Fruit fly (Drosophila melanogaster) whole organism, prepupa: ENCODE measurements around the gene Ten-m.

Experiments used
- Blimp-1 ChIP-seq: fragments of 200-800 bp; sonication (Bioruptor generic); optimal IDR thresholded peaks from 3 replicates; lab custom pipeline; 2017; ENCODE audit warnings: missing biosample characterization, missing genetic modification characterization, mild to moderate bottlenecking, moderate library complexity, missing genetic modification reagents
- CG15336 ChIP-seq: fragments of 200-800 bp; sonication (Bioruptor generic); IDR thresholded peaks from 2 replicates; pipeline ENCODE4 v1.3.6; 2022; ENCODE audit warnings: missing biosample characterization, missing genetic modification characterization
- CG34406 ChIP-seq: fragments of 200-800 bp; sonication (Bioruptor generic); optimal IDR thresholded peaks from 3 replicates; lab custom pipeline; 2016; ENCODE audit warnings: missing biosample characterization, missing genetic modification characterization
- CG6792 ChIP-seq: fragments of 200-800 bp; sonication (Bioruptor generic); optimal IDR thresholded peaks from 3 replicates; lab custom pipeline; 2016; ENCODE audit warnings: missing biosample characterization, missing genetic modification characterization
- CG8632 ChIP-seq: fragments of 200-800 bp; sonication (Bioruptor generic); optimal IDR thresholded peaks from 3 replicates; lab custom pipeline; 2016; ENCODE audit warnings: missing biosample characterization, missing genetic modification characterization
- Gug ChIP-seq: fragments of 200-800 bp; sonication (Bioruptor generic); IDR thresholded peaks from 2 replicates; pipeline ENCODE4 v1.3.6; 2022; ENCODE audit warnings: missing biosample characterization, missing genetic modification characterization
- Hr38 ChIP-seq: sonication (Bioruptor generic); optimal IDR thresholded peaks from 2 replicates; lab custom pipeline; 2016; ENCODE audit warnings: missing biosample characterization, missing genetic modification characterization
- Hr39 ChIP-seq: fragments of 200-800 bp; sonication (Bioruptor generic); optimal IDR thresholded peaks from 2 replicates; lab custom pipeline; 2016; ENCODE audit warnings: missing biosample characterization, missing genetic modification characterization
- Lpt ChIP-seq: fragments of 200-800 bp; sonication (Bioruptor generic); optimal IDR thresholded peaks from 3 replicates; lab custom pipeline; 2016; ENCODE audit warnings: missing biosample characterization, missing genetic modification characterization
- Sox14 ChIP-seq: fragments of 200-800 bp; sonication (Bioruptor generic); optimal IDR thresholded peaks from 3 replicates; lab custom pipeline; 2016; ENCODE audit warnings: missing biosample characterization, missing genetic modification characterization
- Sox15 ChIP-seq: fragments of 200-800 bp; sonication (Bioruptor generic); optimal IDR thresholded peaks from 3 replicates; lab custom pipeline; 2016; ENCODE audit warnings: missing biosample characterization, missing genetic modification characterization
- achi ChIP-seq: fragments of 200-800 bp; sonication (Bioruptor generic); optimal IDR thresholded peaks from 3 replicates; lab custom pipeline; 2016; ENCODE audit warnings: missing biosample characterization, missing genetic modification characterization
- fd85E ChIP-seq: fragments of 200-800 bp; sonication (Bioruptor generic); optimal IDR thresholded peaks from 3 replicates; lab custom pipeline; 2016; ENCODE audit warnings: missing biosample characterization, missing genetic modification characterization
- net ChIP-seq: fragments of 200-800 bp; sonication (Bioruptor generic); optimal IDR thresholded peaks from 3 replicates; lab custom pipeline; 2016; ENCODE audit warnings: missing biosample characterization, missing genetic modification characterization

dm6 chr3L:22402822-22403318 is 4.8 kb downstream of the Ten-m start:
- no peak for TF ChIP-seq Sox14 (GFP tag; lab: Kevin White, UChicago)
- TF ChIP-seq CG15336 (GFP tag; lab: Robert Waterston, UW), result no peak
- TF ChIP-seq Hr38 (GFP tag; lab: Kevin White, UChicago), result no peak
- no peak for TF ChIP-seq Hr39 (GFP tag; lab: Kevin White, UChicago)
- TF ChIP-seq CG6792 (GFP tag; lab: Kevin White, UChicago), result no peak
- no peak for TF ChIP-seq Sox15
- TF ChIP-seq Lpt (GFP tag; lab: Kevin White, UChicago), result no peak
- TF ChIP-seq CG8632 (GFP tag; lab: Kevin White, UChicago), result no peak
- no peak for TF ChIP-seq Gug (GFP tag; lab: Robert Waterston, UW)
- no peak for TF ChIP-seq net (GFP tag; lab: Kevin White, UChicago)
- no peak for TF ChIP-seq Blimp-1 (GFP tag; lab: Kevin White, UChicago)
- no peak for TF ChIP-seq CG34406
- no peak for TF ChIP-seq fd85E (GFP tag; lab: Kevin White, UChicago)
- no peak for TF ChIP-seq achi
